Worm (Caenorhabditis elegans) whole organism, L1 larva: ENCODE measurements around the gene T26E4.3.

Experiments used
- C04F5.9 ChIP-seq: sonication (generic microtip); optimal IDR thresholded peaks from 2 replicates; lab custom pipeline; 2016; ENCODE audit warnings: missing genetic modification characterization, missing compliant biosample characterization
- aha-1 ChIP-seq: fragments of 150-350 bp; optimal IDR thresholded peaks from 2 replicates; lab custom pipeline; 2014; ENCODE audit warnings: missing biosample characterization, missing genetic modification characterization
- ceh-8 ChIP-seq: fragments of 200-800 bp; sonication (Bioruptor generic); optimal IDR thresholded peaks from 2 replicates; lab custom pipeline; 2018; ENCODE audit warnings: mild to moderate bottlenecking, missing genetic modification characterization, moderate library complexity, missing compliant biosample characterization
- ceh-90 ChIP-seq: sonication (generic microtip); optimal IDR thresholded peaks from 2 replicates; lab custom pipeline; 2016; ENCODE audit warnings: missing genetic modification characterization, missing compliant biosample characterization
- elt-2 ChIP-seq: sonication (generic microtip); optimal IDR thresholded peaks from 2 replicates; lab custom pipeline; 2016; ENCODE audit warnings: missing genetic modification characterization, mild to moderate bottlenecking, inconsistent platforms, missing compliant biosample characterization, missing genetic modification reagents
- elt-3 ChIP-seq, 6 experiments: fragments of 150-350 bp in 1 of 6; sonication (generic microtip); optimal IDR thresholded peaks; 2 replicates each; lab custom pipeline; 2017 to 2018; ENCODE audit warnings: missing biosample characterization in 6 of 6, missing genetic modification characterization in 6 of 6, inconsistent platforms in 1 of 6
- hlh-4 ChIP-seq: sonication (generic microtip); optimal IDR thresholded peaks from 2 replicates; lab custom pipeline; 2016; ENCODE audit warnings: mild to moderate bottlenecking, missing genetic modification characterization, missing compliant biosample characterization
- irx-1 ChIP-seq: sonication (generic microtip); optimal IDR thresholded peaks from 2 replicates; lab custom pipeline; 2016; ENCODE audit warnings: missing genetic modification characterization, missing compliant biosample characterization
- lir-3 ChIP-seq: sonication (generic microtip); optimal IDR thresholded peaks from 2 replicates; lab custom pipeline; 2016; ENCODE audit warnings: mild to moderate bottlenecking, missing genetic modification characterization, moderate library complexity, missing compliant biosample characterization; ENCODE audit not compliant: poor library complexity
- nhr-11 ChIP-seq: fragments of 150-350 bp; optimal IDR thresholded peaks from 2 replicates; lab custom pipeline; 2014; ENCODE audit warnings: missing biosample characterization, missing genetic modification characterization
- nhr-19 ChIP-seq: fragments of 200-800 bp; sonication (Bioruptor generic); conservative IDR thresholded peaks from 2 replicates; pipeline ENCODE4 v1.3.6; 2022; ENCODE audit warnings: missing genetic modification characterization, missing compliant biosample characterization
- nhr-20 ChIP-seq: sonication (generic microtip); optimal IDR thresholded peaks from 2 replicates; lab custom pipeline; 2016; ENCODE audit warnings: mild to moderate bottlenecking, missing genetic modification characterization, missing compliant biosample characterization
- pqm-1 ChIP-seq: sonication (generic microtip); optimal IDR thresholded peaks from 3 replicates; lab custom pipeline; 2017; ENCODE audit warnings: missing biosample characterization, missing genetic modification characterization
- snpc-4 ChIP-seq: fragments of 150-350 bp; optimal IDR thresholded peaks from 2 replicates; lab custom pipeline; 2014; ENCODE audit warnings: missing biosample characterization, missing genetic modification characterization
- snu-23 ChIP-seq: sonication (generic microtip); optimal IDR thresholded peaks from 2 replicates; lab custom pipeline; 2016; ENCODE audit warnings: missing genetic modification characterization, missing compliant biosample characterization
- sptf-1 ChIP-seq: fragments of 150-350 bp; optimal IDR thresholded peaks from 2 replicates; lab custom pipeline; 2014; ENCODE audit warnings: missing biosample characterization, missing genetic modification characterization
- tlp-1 ChIP-seq: fragments of 150-350 bp; optimal IDR thresholded peaks from 2 replicates; lab custom pipeline; 2014; ENCODE audit warnings: missing biosample characterization, missing genetic modification characterization
- unc-30 ChIP-seq: sonication (generic microtip); optimal IDR thresholded peaks from 2 replicates; lab custom pipeline; 2017; ENCODE audit warnings: missing biosample characterization, missing genetic modification characterization
- zip-4 ChIP-seq: fragments of 200-800 bp; sonication (Bioruptor generic); optimal IDR thresholded peaks from 2 replicates; lab custom pipeline; 2018; ENCODE audit warnings: mild to moderate bottlenecking, missing genetic modification characterization, moderate library complexity, missing compliant biosample characterization

T26E4.3 gene

DNA sequence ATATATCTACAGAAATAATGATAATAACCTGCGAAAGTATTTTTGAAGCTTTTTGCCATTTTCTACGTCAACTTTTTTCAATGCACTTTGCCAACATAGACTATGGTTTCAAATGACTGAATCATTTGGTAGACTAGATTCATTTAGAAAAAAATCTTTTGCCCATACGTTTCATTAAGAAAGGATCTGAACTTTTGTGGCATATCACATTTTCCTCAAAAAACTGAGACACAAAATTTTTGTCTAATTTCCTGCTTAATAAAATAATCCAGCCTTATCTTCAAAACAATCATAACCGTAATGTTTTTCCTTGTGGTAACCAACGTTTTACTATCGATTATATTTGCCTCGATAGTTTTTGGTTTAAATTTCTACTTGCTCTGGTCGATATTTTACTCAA lies 43.5 kb downstream of the T26E4.3 start, which contains the start of gene srbc-51:
TSS of gene srbc-51 (plus strand) at position 301 of the 400 bp plus-strand sequence.
- TF ChIP-seq sptf-1 (tag; lab: Kevin White, UChicago) (no peak), snpc-4 (tag; lab: Kevin White, UChicago) (no peak), snu-23 (no peak)

- TF ChIP-seq aha-1 (tag; lab: Kevin White, UChicago) (no peak), unc-30 (no peak)
- TF ChIP-seq, all 84 proteins: peak for 0
These were observed 47.3 kb downstream of the T26E4.3 start, which contains the start of gene srbc-55 for ce11 chrV:15829907-15830306. Gene srbc-55 (minus strand): TSS chrV:15830007.

ce11 chrV:15831586-15831985 lies 49.0 kb downstream of the T26E4.3 start, which contains the start of gene srbc-56:
Gene srbc-56 (minus strand): TSS chrV:15831686.
- TF ChIP-seq hlh-4 (tag; lab: Kevin White, UChicago) (no peak), elt-3 (tag; optimal IDR thresholded peaks at IDR 0.05; lab: Kevin White, UChicago) (no peak), nhr-20 (tag; lab: Kevin White, UChicago) (no peak), pqm-1 (no peak), zip-4 (GFP tag; lab: Kevin White, UChicago) (no peak), elt-2 (no peak), nhr-11 (tag; lab: Kevin White, UChicago) (no peak), lir-3 (no peak), irx-1 (tag; lab: Kevin White, UChicago) (no peak), ceh-90 (no peak), C04F5.9 (no peak), ceh-8 (GFP tag; lab: Kevin White, UChicago) (no peak), tlp-1 (tag; lab: Kevin White, UChicago) (no peak)

DNA sequence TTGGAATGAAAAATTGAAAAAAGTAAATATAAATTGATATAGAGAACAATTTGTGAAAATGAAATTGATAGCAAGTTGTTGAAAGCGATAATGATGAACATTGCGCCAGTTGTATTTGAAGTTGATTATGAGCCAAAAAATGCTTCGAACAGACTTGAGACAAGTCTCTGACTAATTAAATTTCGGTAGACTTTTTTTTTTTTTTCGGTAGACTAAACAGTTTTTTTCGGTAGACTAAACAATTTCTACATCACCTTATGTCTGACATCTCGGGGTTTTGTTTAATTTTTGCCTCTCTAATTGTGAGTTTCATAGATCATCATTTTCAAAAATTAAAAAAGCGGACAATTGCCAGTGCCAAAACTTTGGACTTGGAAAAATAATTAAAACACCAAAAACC lies 51.0 kb downstream of the T26E4.3 start, which contains the start of gene srbc-54:
TSS of gene srbc-54 (minus strand) at position 101 of the 400 bp plus-strand sequence.
- TF ChIP-seq nhr-19, result no peak
- TF ChIP-seq irx-1 (tag; lab: Kevin White, UChicago), result no peak
